Worm (Caenorhabditis elegans): ENCODE measurements around the gene zif-1.

The zif-1 gene

ce11 chrIII:8980892-8981291, 21.7 kb upstream of the zif-1 start:
- TF ChIP-seq B0035.1 (tag; optimal IDR thresholded peaks at IDR 0.05) (no peak), egl-44 (GFP tag; IDR thresholded peaks at IDR 0.05) (no peak), xnd-1 (tag; optimal IDR thresholded peaks at IDR 0.05) (no peak), athp-1 (tag; optimal IDR thresholded peaks at IDR 0.05) (no peak), F52B5.7 (tag; optimal IDR thresholded peaks at IDR 0.05) (no peak), madf-10 (tag; optimal IDR thresholded peaks at IDR 0.05) (no peak), ztf-18 (tag; optimal IDR thresholded peaks at IDR 0.05) (no peak), F57A8.1 (GFP tag; optimal IDR thresholded peaks at IDR 0.05) (no peak), ztf-26 (tag; optimal IDR thresholded peaks at IDR 0.05) (no peak), hsf-1 (GFP tag; IDR thresholded peaks at IDR 0.05) (no peak), lsy-27 (tag; optimal IDR thresholded peaks at IDR 0.05; ENCODE audit: borderline replicate concordance, insufficient read depth) (no peak), snpc-1.1 (tag; optimal IDR thresholded peaks at IDR 0.05; ENCODE audit: insufficient read depth) (no peak), mxl-1 (tag; optimal IDR thresholded peaks at IDR 0.05) (no peak), ama-1 (optimal IDR thresholded peaks at IDR 0.05) (no peak), ama-1 (GFP tag; optimal IDR thresholded peaks at IDR 0.05) (no peak), dpl-1 (GFP tag; optimal IDR thresholded peaks at IDR 0.05) (no peak), let-607 (tag; optimal IDR thresholded peaks at IDR 0.05) (no peak), ceh-79 (tag; optimal IDR thresholded peaks at IDR 0.05) (no peak), sdz-38 (tag; optimal IDR thresholded peaks at IDR 0.05) (no peak), egl-18 (GFP tag; IDR thresholded peaks at IDR 0.05) (no peak)

- TF ChIP-seq fkh-3 (tag; optimal IDR thresholded peaks at IDR 0.05) (no peak), rpc-1 (optimal IDR thresholded peaks at IDR 0.05) (no peak), rpc-1 (tag; optimal IDR thresholded peaks at IDR 0.05) (no peak), ceh-58 (GFP tag; IDR thresholded peaks at IDR 0.05) (no peak), F57A8.1 (GFP tag; optimal IDR thresholded peaks at IDR 0.05) (no peak), F23B12.7 (tag; optimal IDR thresholded peaks at IDR 0.05; ENCODE audit: insufficient read depth) (no peak), K12H6.12 (tag; optimal IDR thresholded peaks at IDR 0.05) (no peak), chd-7 (tag; optimal IDR thresholded peaks at IDR 0.05) (peak; percentile 40), zfh-2 (GFP tag; conservative IDR thresholded peaks at IDR 0.05) (peak; percentile 60; the same call in 1 of the 2 replicates), F33H1.4 (GFP tag; IDR thresholded peaks at IDR 0.05) (no peak), hmg-1.2 (GFP tag; IDR thresholded peaks at IDR 0.05) (peak; percentile 40; the same call in 1 of the 2 replicates), snpc-4 (GFP tag; optimal IDR thresholded peaks at IDR 0.05) (no peak), snpc-4 (tag; optimal IDR thresholded peaks at IDR 0.05) (peak in 1 of 4 experiments; percentile 16), cebp-1 (GFP tag; IDR thresholded peaks at IDR 0.05) (no peak), cebp-1 (tag; optimal IDR thresholded peaks at IDR 0.05) (peak; percentile 24), lin-40 (tag; optimal IDR thresholded peaks at IDR 0.05) (peak; percentile 44), mel-28 (tag; optimal IDR thresholded peaks at IDR 0.05; ENCODE audit: borderline replicate concordance) (no peak), F52B5.7 (tag; optimal IDR thresholded peaks at IDR 0.05) (peak; percentile 15), ztf-18 (tag; optimal IDR thresholded peaks at IDR 0.05) (no peak), ekl-4 (GFP tag; IDR thresholded peaks at IDR 0.05) (no peak), B0261.1 (tag; optimal IDR thresholded peaks at IDR 0.05) (no peak), Y53F4B.3 (GFP tag; IDR thresholded peaks at IDR 0.05) (no peak), aptf-3 (GFP tag; IDR thresholded peaks at IDR 0.05) (no peak), hrde-1 (tag; optimal IDR thresholded peaks at IDR 0.05; ENCODE audit: borderline replicate concordance) (no peak), snpc-1.1 (tag; optimal IDR thresholded peaks at IDR 0.05; ENCODE audit: insufficient read depth) (no peak)
Measured at ce11 chrIII:8981847-8982479, 20.6 kb upstream of the zif-1 start, which contains the start of gene pde-2. Gene pde-2 (minus strand): TSS chrIII:8981897.
